Fruit fly (Drosophila melanogaster) whole organism: ENCODE results near the gene CG5910.

ENCODE experiments used
- CG8478 ChIP-seq: fragments of >200 bp; optimal IDR thresholded peaks from 2 replicates; lab custom pipeline; 2018; ENCODE audit warnings: inconsistent platforms
- EcR ChIP-seq, 2 experiments: fragments of >200 bp; optimal IDR thresholded peaks; 2 replicates each; lab custom pipeline; 2017; ENCODE audit warnings: missing biosample characterization in 2 of 2, missing genetic modification characterization in 2 of 2, missing genetic modification reagents in 2 of 2
- pan ChIP-seq: fragments of >200 bp; optimal IDR thresholded peaks from 2 replicates; lab custom pipeline; 2017
- psq ChIP-seq: fragments of >200 bp; optimal IDR thresholded peaks from 2 replicates; lab custom pipeline; 2017

- TF ChIP-seq CG8478 (lab: Kevin White, UChicago) (no peak), EcR (GFP tag; optimal IDR thresholded peaks at IDR 0.05; lab: Kevin White, UChicago) (no peak), pan (lab: Kevin White, UChicago) (no peak), psq (no peak)
Measured at dm6 chr3L:20425888-20426287, 16.3 kb upstream of the CG5910 start, which contains the start of gene CG5282.
